Worm (Caenorhabditis elegans): ENCODE results near the gene R13D11.3.
A peak's percentile ranks its signal among the peaks of the same experiment; 100 is the strongest.

R13D11.3 gene

DNA sequence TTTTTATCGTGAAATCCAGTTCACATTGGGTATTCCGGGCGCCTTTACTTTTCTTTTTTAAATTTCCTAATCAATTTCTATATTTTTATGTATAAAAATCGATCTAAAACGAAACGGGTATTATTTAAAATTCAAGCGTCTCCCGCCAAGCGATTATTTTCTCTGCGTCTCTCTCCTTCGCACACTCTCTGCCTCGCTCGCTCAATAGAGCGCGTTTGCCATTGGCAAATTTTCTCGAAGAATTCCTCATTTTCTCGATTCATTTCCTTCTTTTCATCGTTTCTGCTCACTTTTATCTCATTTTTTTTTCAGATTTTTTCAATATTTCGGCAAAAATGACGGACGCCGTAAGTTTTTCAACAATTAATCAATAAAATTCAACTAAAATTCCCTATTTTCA, 41.6 kb upstream of the R13D11.3 start, which contains the start of gene sti-1 (continued):
- TF ChIP-seq rec-8 (tag; optimal IDR thresholded peaks at IDR 0.05) (no peak), F57A8.1 (GFP tag; optimal IDR thresholded peaks at IDR 0.05) (no peak), K12H6.12 (tag; optimal IDR thresholded peaks at IDR 0.05) (peak; percentile 63), lin-40 (tag; optimal IDR thresholded peaks at IDR 0.05) (peak; percentile 78), Y53F4B.3 (GFP tag; IDR thresholded peaks at IDR 0.05) (no peak), Y95B8A.8 (GFP tag; IDR thresholded peaks at IDR 0.05) (no peak), repo-1 (tag; optimal IDR thresholded peaks at IDR 0.05) (no peak), ceh-100 (GFP tag; IDR thresholded peaks at IDR 0.05) (no peak), F23B12.7 (tag; optimal IDR thresholded peaks at IDR 0.05; ENCODE audit: insufficient read depth) (peak; percentile 30), madf-6 (GFP tag; IDR thresholded peaks at IDR 0.05) (peak; percentile 72), ztf-26 (tag; optimal IDR thresholded peaks at IDR 0.05) (peak; percentile 10), pha-4 (tag; optimal IDR thresholded peaks at IDR 0.05) (no peak), lir-1 (GFP tag; conservative IDR thresholded peaks at IDR 0.05) (no peak), rcor-1 (GFP tag; IDR thresholded peaks at IDR 0.05) (peak; percentile 64; the same call in 1 of the 2 replicates), snpc-1.3 (tag; optimal IDR thresholded peaks at IDR 0.05; ENCODE audit: insufficient read depth) (peak; percentile 36), dpff-1 (tag; optimal IDR thresholded peaks at IDR 0.05) (no peak), attf-6 (GFP tag; IDR thresholded peaks at IDR 0.05) (no peak), ztf-28 (GFP tag; IDR thresholded peaks at IDR 0.05) (no peak), F33H1.4 (GFP tag; IDR thresholded peaks at IDR 0.05) (peak; percentile 28; the same call in 1 of the 2 replicates), bed-2 (GFP tag; IDR thresholded peaks at IDR 0.05) (no peak), hlh-26 (GFP tag; conservative IDR thresholded peaks at IDR 0.05) (no peak), bed-1 (GFP tag; IDR thresholded peaks at IDR 0.05) (no peak), tlf-1 (GFP tag; optimal IDR thresholded peaks at IDR 0.05) (peak; percentile 56), hmg-20 (GFP tag; IDR thresholded peaks at IDR 0.05) (0 out of 2 replicates have a peak, but pooled peaks have one; percentile 7), zim-3 (tag; optimal IDR thresholded peaks at IDR 0.05) (no peak), ekl-4 (GFP tag; IDR thresholded peaks at IDR 0.05) (peak; percentile 67; the same call in 1 of the 2 replicates), F57C9.4 (tag; optimal IDR thresholded peaks at IDR 0.05) (no peak), ceh-58 (GFP tag; IDR thresholded peaks at IDR 0.05) (no peak), F52B5.7 (tag; optimal IDR thresholded peaks at IDR 0.05) (no peak), tbp1 (GFP tag; optimal IDR thresholded peaks at IDR 0.05) (peak; percentile 55), nhr-179 (tag; optimal IDR thresholded peaks at IDR 0.05) (no peak), egl-18 (GFP tag; IDR thresholded peaks at IDR 0.05) (no peak), F10E7.11 (tag; optimal IDR thresholded peaks at IDR 0.05) (no peak), zfh-2 (GFP tag; conservative IDR thresholded peaks at IDR 0.05) (no peak), B0336.3 (GFP tag; IDR thresholded peaks at IDR 0.05) (peak; percentile 67), hmg-1.2 (GFP tag; IDR thresholded peaks at IDR 0.05) (peak; percentile 99), nhr-80 (tag; optimal IDR thresholded peaks at IDR 0.05) (no peak), F22D6.2 (tag; optimal IDR thresholded peaks at IDR 0.05) (no peak), ZK185.1 (tag; optimal IDR thresholded peaks at IDR 0.05; ENCODE audit: poor library complexity, severe bottlenecking) (peak; percentile 7), K11D2.4 (GFP tag; IDR thresholded peaks at IDR 0.05) (no peak)

DNA sequence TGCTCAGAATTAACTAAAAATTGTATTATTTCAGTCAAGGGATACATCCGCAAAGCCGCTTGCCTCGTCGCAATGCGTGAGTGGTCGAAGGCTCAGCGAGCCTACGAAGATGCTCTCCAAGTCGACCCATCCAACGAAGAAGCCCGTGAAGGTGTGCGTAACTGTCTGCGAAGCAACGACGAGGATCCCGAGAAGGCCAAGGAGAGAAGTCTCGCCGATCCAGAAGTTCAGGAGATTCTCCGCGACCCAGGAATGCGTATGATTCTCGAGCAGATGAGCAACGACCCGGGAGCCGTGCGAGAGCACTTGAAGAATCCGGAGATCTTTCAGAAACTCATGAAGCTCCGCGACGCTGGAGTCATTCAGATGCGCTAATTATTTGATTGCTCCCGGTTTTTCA, 40.5 kb upstream of the R13D11.3 start:
- no peak for TF ChIP-seq snpc-3.4 (tag; optimal IDR thresholded peaks at IDR 0.05)
- no peak for TF ChIP-seq lir-1 (GFP tag; conservative IDR thresholded peaks at IDR 0.05)
- TF ChIP-seq D2030.7 (GFP tag; IDR thresholded peaks at IDR 0.05) = no peak
- peak; percentile 60 for TF ChIP-seq zfh-2 (GFP tag; conservative IDR thresholded peaks at IDR 0.05)
- no peak for TF ChIP-seq hsf-1 (GFP tag; IDR thresholded peaks at IDR 0.05)
